Worm (Caenorhabditis elegans) whole organism, mixed stage, embryonic: ENCODE results near the gene flp-9.

ENCODE experiments used
- ceh-83 ChIP-seq: fragments of 200-800 bp; sonication (Bioruptor generic); optimal IDR thresholded peaks from 2 replicates; lab custom pipeline; 2018; ENCODE audit warnings: mild to moderate bottlenecking, missing genetic modification characterization, missing compliant biosample characterization
- drap-1 ChIP-seq: fragments of 200-800 bp; sonication (Bioruptor generic); optimal IDR thresholded peaks from 3 replicates; lab custom pipeline; 2018; ENCODE audit warnings: mild to moderate bottlenecking, missing genetic modification characterization, missing compliant biosample characterization
- nhr-12 ChIP-seq: fragments of 150-350 bp; optimal IDR thresholded peaks from 2 replicates; lab custom pipeline; 2014; ENCODE audit warnings: missing biosample characterization, missing genetic modification characterization
- nhr-28 ChIP-seq: fragments of 150-350 bp; optimal IDR thresholded peaks from 2 replicates; lab custom pipeline; 2014; ENCODE audit warnings: missing biosample characterization, missing genetic modification characterization

DNA sequence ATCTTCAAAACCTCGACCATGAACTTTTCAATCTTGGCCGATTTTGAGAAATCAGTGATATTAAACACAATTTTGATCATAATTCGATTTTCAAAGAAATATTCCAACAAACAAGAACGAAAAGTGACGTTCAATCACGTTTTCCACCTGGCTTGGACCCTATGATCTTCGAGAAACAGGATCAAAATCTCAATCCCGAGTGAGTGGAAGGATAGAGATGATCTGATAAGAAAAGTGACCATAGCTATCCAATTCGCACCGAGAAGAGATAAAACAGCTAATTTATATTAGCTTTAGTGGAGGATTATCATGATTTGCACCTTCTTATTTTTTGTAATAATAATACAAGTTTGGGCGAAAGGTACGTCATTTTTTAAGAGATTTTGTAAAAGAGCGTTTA, 36.3 kb downstream of the flp-9 start, which contains the start of gene T23F6.2:
- TF ChIP-seq drap-1 (no peak), ceh-83 (GFP tag; lab: Kevin White, UChicago) (no peak), nhr-28 (no peak), nhr-12 (tag; lab: Kevin White, UChicago) (no peak)
